Worm (Caenorhabditis elegans) whole organism, young adult: ENCODE results near the gene fbxb-16.

Experiments
- D2030.7 ChIP-seq: fragments of 200-800 bp; sonication (Bioruptor generic); IDR thresholded peaks from 2 replicates; pipeline ENCODE4 v1.3.6; 2022; ENCODE audit warnings: missing genetic modification reagents, missing genetic modification characterization, missing compliant biosample characterization
- F22D6.2 ChIP-seq: sonication (generic microtip); optimal IDR thresholded peaks from 2 replicates; lab custom pipeline; 2016; ENCODE audit warnings: mild to moderate bottlenecking, missing genetic modification characterization, missing compliant biosample characterization
- F33H1.4 ChIP-seq: fragments of 200-800 bp; sonication (Bioruptor generic); IDR thresholded peaks from 2 replicates; pipeline ENCODE4 v1.3.6; 2022; ENCODE audit warnings: missing genetic modification reagents, missing genetic modification characterization, missing compliant biosample characterization
- T07F8.4 ChIP-seq: sonication (generic microtip); optimal IDR thresholded peaks from 2 replicates; lab custom pipeline; 2016; ENCODE audit warnings: mild to moderate bottlenecking, missing genetic modification characterization, moderate library complexity, missing compliant biosample characterization
- T26A5.8 ChIP-seq: sonication (generic microtip); optimal IDR thresholded peaks from 2 replicates; lab custom pipeline; 2016; ENCODE audit warnings: missing genetic modification characterization, missing compliant biosample characterization
- Y53G8AR.9 ChIP-seq: fragments of 200-800 bp; sonication (Bioruptor generic); conservative IDR thresholded peaks from 2 replicates; pipeline ENCODE4 v1.3.6; 2022; ENCODE audit warnings: missing genetic modification reagents, missing genetic modification characterization, missing compliant biosample characterization
- Y56A3A.18 ChIP-seq: fragments of 200-800 bp; sonication (Bioruptor generic); IDR thresholded peaks from 2 replicates; pipeline ENCODE4 v1.3.6; 2022; ENCODE audit warnings: missing genetic modification reagents, missing genetic modification characterization, missing compliant biosample characterization
- Y95B8A.8 ChIP-seq: fragments of 200-800 bp; sonication (Bioruptor generic); IDR thresholded peaks from 2 replicates; pipeline ENCODE4 v1.3.6; 2022; ENCODE audit warnings: missing genetic modification reagents, missing genetic modification characterization, missing compliant biosample characterization
- ZK185.1 ChIP-seq: sonication (generic microtip); optimal IDR thresholded peaks from 2 replicates; lab custom pipeline; 2016; ENCODE audit warnings: mild to moderate bottlenecking, missing genetic modification characterization, missing compliant biosample characterization; ENCODE audit not compliant: poor library complexity, severe bottlenecking
- ama-1 ChIP-seq, 3 experiments: fragments of 150-350 bp in 1 of 3; sonication (generic microtip) in 2 of 3; optimal IDR thresholded peaks; 2 replicates each; lab custom pipeline; 2014 to 2018; ENCODE audit warnings: missing biosample characterization in 2 of 3, missing genetic modification characterization in 2 of 3, missing genetic modification reagents in 2 of 3
- aptf-2 ChIP-seq: fragments of 200-800 bp; sonication (Bioruptor generic); conservative IDR thresholded peaks from 2 replicates; pipeline ENCODE4 v1.3.6; 2022; ENCODE audit warnings: missing genetic modification reagents, missing genetic modification characterization, missing compliant biosample characterization
- atf-7 ChIP-seq: sonication (generic microtip); optimal IDR thresholded peaks from 2 replicates; lab custom pipeline; 2017; ENCODE audit warnings: mild to moderate bottlenecking, missing genetic modification characterization, missing compliant biosample characterization
- attf-3 ChIP-seq: fragments of 200-800 bp; sonication (Bioruptor generic); conservative IDR thresholded peaks from 2 replicates; pipeline ENCODE4 v1.3.6; 2022; ENCODE audit warnings: missing genetic modification reagents, missing genetic modification characterization, missing compliant biosample characterization
- attf-5 ChIP-seq: fragments of 200-800 bp; sonication (Bioruptor generic); optimal IDR thresholded peaks from 2 replicates; lab custom pipeline; 2018; ENCODE audit warnings: mild to moderate bottlenecking, missing genetic modification characterization, missing compliant biosample characterization
- ceh-27 ChIP-seq: fragments of 200-800 bp; sonication (Bioruptor generic); optimal IDR thresholded peaks from 2 replicates; lab custom pipeline; 2018; ENCODE audit warnings: mild to moderate bottlenecking, missing genetic modification characterization, moderate library complexity, missing compliant biosample characterization
- ceh-91 ChIP-seq: fragments of 200-800 bp; sonication (Bioruptor generic); IDR thresholded peaks from 2 replicates; pipeline ENCODE4 v1.3.6; 2022; ENCODE audit warnings: missing genetic modification reagents, missing genetic modification characterization, missing compliant biosample characterization
- dox-1 ChIP-seq: fragments of 200-800 bp; sonication (Bioruptor generic); IDR thresholded peaks from 2 replicates; pipeline ENCODE4 v1.3.6; 2022; ENCODE audit warnings: missing genetic modification reagents, missing genetic modification characterization, missing compliant biosample characterization
- dpl-1 ChIP-seq: fragments of 150-350 bp; optimal IDR thresholded peaks from 2 replicates; lab custom pipeline; 2014; ENCODE audit warnings: missing biosample characterization, missing genetic modification reagents, missing genetic modification characterization
- ekl-4 ChIP-seq: fragments of 200-800 bp; sonication (Bioruptor generic); IDR thresholded peaks from 2 replicates; pipeline ENCODE4 v1.3.6; 2022; ENCODE audit warnings: missing genetic modification reagents, missing genetic modification characterization, missing compliant biosample characterization
- ets-4 ChIP-seq: fragments of 200-800 bp; sonication (Bioruptor generic); optimal IDR thresholded peaks from 2 replicates; lab custom pipeline; 2018; ENCODE audit warnings: mild to moderate bottlenecking, missing genetic modification characterization, missing compliant biosample characterization
- fkh-3 ChIP-seq: sonication (generic microtip); optimal IDR thresholded peaks from 2 replicates; lab custom pipeline; 2016; ENCODE audit warnings: mild to moderate bottlenecking, missing genetic modification characterization, missing compliant biosample characterization
- hmg-1.2 ChIP-seq: fragments of 200-800 bp; sonication (Bioruptor generic); IDR thresholded peaks from 2 replicates; pipeline ENCODE4 v1.3.6; 2022; ENCODE audit warnings: missing genetic modification reagents, missing genetic modification characterization, missing compliant biosample characterization
- hmg-20 ChIP-seq: fragments of 200-800 bp; sonication (Bioruptor generic); IDR thresholded peaks from 2 replicates; pipeline ENCODE4 v1.3.6; 2022; ENCODE audit warnings: missing genetic modification reagents, missing genetic modification characterization, missing compliant biosample characterization
- hrde-1 ChIP-seq: sonication (generic microtip); optimal IDR thresholded peaks from 2 replicates; lab custom pipeline; 2016; ENCODE audit warnings: missing genetic modification characterization, mild to moderate bottlenecking, missing compliant biosample characterization, moderate library complexity, missing genotype, missing genetic modification reagents, borderline replicate concordance
- lag-1 ChIP-seq: fragments of 200-800 bp; sonication (Bioruptor generic); IDR thresholded peaks from 2 replicates; pipeline ENCODE4 v1.3.6; 2022; ENCODE audit warnings: missing genetic modification reagents, missing genetic modification characterization, missing compliant biosample characterization
- let-607 ChIP-seq, 2 experiments: fragments of 200-800 bp in 1 of 2; sonication (Bioruptor generic) in 1 of 2; sonication (generic microtip) in 1 of 2; optimal IDR thresholded peaks; 2 replicates each; lab custom pipeline; 2016 to 2018; ENCODE audit warnings: mild to moderate bottlenecking in 2 of 2, missing compliant biosample characterization in 2 of 2, missing genetic modification characterization in 2 of 2, moderate library complexity in 2 of 2, missing genotype in 1 of 2
- lsl-1 ChIP-seq: fragments of 200-800 bp; sonication (Bioruptor generic); optimal IDR thresholded peaks from 2 replicates; lab custom pipeline; 2018; ENCODE audit warnings: mild to moderate bottlenecking, missing genetic modification characterization, moderate library complexity, missing compliant biosample characterization
- madf-6 ChIP-seq: fragments of 200-800 bp; sonication (Bioruptor generic); IDR thresholded peaks from 2 replicates; pipeline ENCODE4 v1.3.6; 2022; ENCODE audit warnings: missing genetic modification reagents, missing genetic modification characterization, missing compliant biosample characterization
- madf-8 ChIP-seq: fragments of 200-800 bp; sonication (Bioruptor generic); conservative IDR thresholded peaks from 2 replicates; pipeline ENCODE4 v1.3.6; 2022; ENCODE audit warnings: missing genetic modification reagents, missing genetic modification characterization, missing compliant biosample characterization
- mcd-1 ChIP-seq: fragments of 200-800 bp; sonication (Bioruptor generic); IDR thresholded peaks from 2 replicates; pipeline ENCODE4 v1.3.6; 2022; ENCODE audit warnings: missing genetic modification reagents, missing genetic modification characterization, missing compliant biosample characterization
- nfya-1 ChIP-seq: sonication (generic microtip); optimal IDR thresholded peaks from 2 replicates; lab custom pipeline; 2017; ENCODE audit warnings: antibody characterized with exemption, missing compliant biosample characterization, missing genetic modification characterization, borderline replicate concordance; ENCODE audit not compliant: insufficient read depth
- nhr-80 ChIP-seq: sonication (generic microtip); optimal IDR thresholded peaks from 2 replicates; lab custom pipeline; 2016; ENCODE audit warnings: missing genetic modification characterization, missing compliant biosample characterization
- rcor-1 ChIP-seq: fragments of 200-800 bp; sonication (Bioruptor generic); IDR thresholded peaks from 2 replicates; pipeline ENCODE4 v1.3.6; 2022; ENCODE audit warnings: missing genetic modification reagents, missing genetic modification characterization, missing compliant biosample characterization
- rec-8 ChIP-seq, 2 experiments: sonication (generic microtip); optimal IDR thresholded peaks; 2 replicates each; lab custom pipeline; 2016; ENCODE audit warnings: mild to moderate bottlenecking in 2 of 2, missing genetic modification characterization in 2 of 2, missing genetic modification reagents in 2 of 2, missing genotype in 2 of 2, missing biosample characterization in 1 of 2, missing compliant biosample characterization in 1 of 2, moderate library complexity in 1 of 2
- sea-2 ChIP-seq: fragments of 200-800 bp; sonication (Bioruptor generic); IDR thresholded peaks from 2 replicates; pipeline ENCODE4 v1.3.6; 2022; ENCODE audit warnings: missing genetic modification characterization, missing compliant biosample characterization
- tbp1 ChIP-seq: fragments of 200-800 bp; sonication (Bioruptor generic); optimal IDR thresholded peaks from 2 replicates; lab custom pipeline; 2018; ENCODE audit warnings: mild to moderate bottlenecking, missing genetic modification characterization, missing compliant biosample characterization

Gene fbxb-16

ce11 chrII:1666025-1666424, 14.3 kb upstream of the fbxb-16 start, which contains the start of gene srlf-29:
Gene srlf-29, plus strand, starts transcription at chrII:1666325.
- no peak for TF ChIP-seq T07F8.4 (tag; lab: Kevin White, UChicago)
- TF ChIP-seq F22D6.2 (tag; lab: Kevin White, UChicago) = no peak
- TF ChIP-seq, all 124 proteins: peak for 0

ce11 chrII:1663516-1663915, 11.8 kb upstream of the fbxb-16 start, which contains the start of gene duxl-1:
Gene duxl-1, plus strand, starts transcription at chrII:1663699.
- TF ChIP-seq ZK185.1 (tag; lab: Kevin White, UChicago) = no peak
- no peak for TF ChIP-seq madf-8
- TF ChIP-seq dox-1 = peak; percentile 22; the same call in 1 of the 2 replicates
- TF ChIP-seq fkh-3 = no peak
- no peak for TF ChIP-seq sea-2 (GFP tag; lab: Robert Waterston, UW)
- TF ChIP-seq attf-5 (GFP tag; lab: Kevin White, UChicago) = peak; percentile 61
- no peak for TF ChIP-seq Y56A3A.18
- no peak for TF ChIP-seq T26A5.8
- no peak for TF ChIP-seq hrde-1 (tag; lab: Kevin White, UChicago)
- no peak for TF ChIP-seq rec-8 (tag; optimal IDR thresholded peaks at IDR 0.05; lab: Kevin White, UChicago)
- no peak for TF ChIP-seq ekl-4 (GFP tag; lab: Robert Waterston, UW)
- TF ChIP-seq ama-1 (optimal IDR thresholded peaks at IDR 0.05; lab: Kevin White, UChicago) = no peak
- TF ChIP-seq ama-1 (GFP tag; optimal IDR thresholded peaks at IDR 0.05; lab: Kevin White, UChicago) = no peak
- no peak for TF ChIP-seq ets-4 (GFP tag; lab: Kevin White, UChicago)
- TF ChIP-seq ceh-27 (GFP tag; lab: Kevin White, UChicago) = no peak
- peak; percentile 57 for TF ChIP-seq nhr-80 (tag; lab: Kevin White, UChicago)
- no peak for TF ChIP-seq hmg-20 (GFP tag; lab: Robert Waterston, UW)
- peak in 1 of 2 experiments; percentile 3 for TF ChIP-seq let-607 (tag; optimal IDR thresholded peaks at IDR 0.05; lab: Kevin White, UChicago)
- TF ChIP-seq tbp1 = peak; percentile 15
- TF ChIP-seq atf-7 (tag; lab: Kevin White, UChicago) = peak; percentile 90
- no peak for TF ChIP-seq Y53G8AR.9 (GFP tag; lab: Robert Waterston, UW)
- no peak for TF ChIP-seq nfya-1 (tag; lab: Kevin White, UChicago)
- TF ChIP-seq dpl-1 (GFP tag; lab: Kevin White, UChicago) = no peak
- TF ChIP-seq hmg-1.2 (GFP tag; lab: Robert Waterston, UW) = peak; percentile 53; the same call in 1 of the 2 replicates
- TF ChIP-seq, all 124 proteins: peak for 7

- TF ChIP-seq lag-1 (GFP tag; lab: Robert Waterston, UW) (no peak), hmg-1.2 (GFP tag; lab: Robert Waterston, UW) (peak; percentile 77)
- TF ChIP-seq, all 124 proteins: peak for 1
These were observed 11.2 kb upstream of the fbxb-16 start, which contains the start of gene ZC204.14 for ce11 chrII:1662881-1663280. Gene ZC204.14, minus strand, starts transcription at chrII:1662949.

ce11 chrII:1661300-1661838, 9.7 kb upstream of the fbxb-16 start:
- TF ChIP-seq ceh-91 (GFP tag; lab: Robert Waterston, UW) (peak; percentile 62), Y95B8A.8 (GFP tag; lab: Robert Waterston, UW) (0 out of 2 replicates have a peak, but pooled peaks have one; percentile 53), hmg-1.2 (GFP tag; lab: Robert Waterston, UW) (peak; percentile 91), lsl-1 (GFP tag; lab: Kevin White, UChicago) (peak; percentile 22), aptf-2 (GFP tag; lab: Robert Waterston, UW) (0 out of 2 replicates have a peak, but pooled peaks have one; percentile 58), madf-8 (peak; percentile 53), rcor-1 (GFP tag; lab: Robert Waterston, UW) (peak; percentile 63; the same call in 1 of the 2 replicates), D2030.7 (peak; percentile 63), let-607 (tag; optimal IDR thresholded peaks at IDR 0.05; lab: Kevin White, UChicago) (peak in 1 of 2 experiments; percentile 28), mcd-1 (GFP tag; lab: Robert Waterston, UW) (peak; percentile 80), dox-1 (peak; percentile 85), madf-6 (GFP tag; lab: Robert Waterston, UW) (peak; percentile 56), attf-3 (GFP tag; lab: Robert Waterston, UW) (peak; percentile 44; the same call in 1 of the 2 replicates), F33H1.4 (GFP tag; lab: Robert Waterston, UW) (peak; percentile 30; the same call in 1 of the 2 replicates)
